Fruit fly (Drosophila melanogaster) whole organism, embryonic: ENCODE measurements around the gene Ifrd1.

Source experiments
- CG1024 ChIP-seq: fragments of 200-800 bp; sonication (Bioruptor generic); IDR thresholded peaks from 2 replicates; pipeline ENCODE4 v1.3.6; 2022; ENCODE audit warnings: missing biosample characterization, missing genetic modification characterization
- CG10431 ChIP-seq: fragments of 200-800 bp; sonication (Bioruptor generic); optimal IDR thresholded peaks from 3 replicates; lab custom pipeline; 2018; ENCODE audit warnings: missing biosample characterization, mild to moderate bottlenecking, missing genetic modification characterization
- CG10565 ChIP-seq: fragments of 200-800 bp; sonication (Bioruptor generic); optimal IDR thresholded peaks from 3 replicates; lab custom pipeline; 2016; ENCODE audit warnings: missing biosample characterization, mild to moderate bottlenecking, missing genetic modification characterization
- CG11456 ChIP-seq: fragments of 200-800 bp; sonication (Bioruptor generic); IDR thresholded peaks from 3 replicates; pipeline ENCODE4 v1.3.6; 2022; ENCODE audit warnings: missing biosample characterization, missing genetic modification characterization
- CG12744 ChIP-seq: fragments of 200-800 bp; sonication (Bioruptor generic); optimal IDR thresholded peaks from 2 replicates; lab custom pipeline; 2016; ENCODE audit warnings: missing biosample characterization, missing genetic modification characterization
- CG13424 ChIP-seq: fragments of 200-800 bp; sonication (Bioruptor generic); optimal IDR thresholded peaks from 2 replicates; lab custom pipeline; 2019; ENCODE audit warnings: missing biosample characterization, mild to moderate bottlenecking, missing genetic modification characterization, moderate library complexity
- CG13624 ChIP-seq: fragments of 200-800 bp; sonication (Bioruptor generic); optimal IDR thresholded peaks from 2 replicates; lab custom pipeline; 2016; ENCODE audit warnings: missing biosample characterization, missing genetic modification characterization
- CG15601 ChIP-seq: fragments of 200-800 bp; sonication (Bioruptor generic); optimal IDR thresholded peaks from 3 replicates; lab custom pipeline; 2019; ENCODE audit warnings: missing biosample characterization, mild to moderate bottlenecking, missing genetic modification characterization, moderate library complexity
- CG1647 ChIP-seq: fragments of 200-800 bp; sonication (Bioruptor generic); optimal IDR thresholded peaks from 3 replicates; lab custom pipeline; 2016; ENCODE audit warnings: missing biosample characterization, missing genetic modification characterization
- CG17612 ChIP-seq: fragments of 200-800 bp; sonication (Bioruptor generic); IDR thresholded peaks from 2 replicates; pipeline ENCODE4 v1.3.6; 2022; ENCODE audit warnings: missing biosample characterization, missing genetic modification characterization
- CG2129 ChIP-seq: fragments of 200-800 bp; sonication (Bioruptor generic); IDR thresholded peaks from 2 replicates; pipeline ENCODE4 v1.3.6; 2022; ENCODE audit warnings: missing biosample characterization, missing genetic modification characterization; ENCODE audit not compliant: partially characterized antibody
- CG2889 ChIP-seq: fragments of 200-800 bp; sonication (Bioruptor generic); IDR thresholded peaks from 3 replicates; pipeline ENCODE4 v1.3.6; 2022; ENCODE audit warnings: missing biosample characterization, missing genetic modification characterization
- CG30403 ChIP-seq: fragments of 200-800 bp; sonication (Bioruptor generic); optimal IDR thresholded peaks from 3 replicates; lab custom pipeline; 2016; ENCODE audit warnings: missing biosample characterization, missing genetic modification characterization
- CG33557 ChIP-seq: fragments of 200-800 bp; sonication (Bioruptor generic); optimal IDR thresholded peaks from 2 replicates; lab custom pipeline; 2019; ENCODE audit warnings: missing biosample characterization, mild to moderate bottlenecking, missing genetic modification characterization, moderate library complexity
- CG34422 ChIP-seq: fragments of 200-800 bp; sonication (Bioruptor generic); IDR thresholded peaks from 3 replicates; pipeline ENCODE4 v1.3.6; 2022; ENCODE audit warnings: missing biosample characterization, missing genetic modification characterization
- CG4404 ChIP-seq: fragments of 200-800 bp; sonication (Bioruptor generic); IDR thresholded peaks from 2 replicates; pipeline ENCODE4 v1.3.6; 2022; ENCODE audit warnings: missing biosample characterization, missing genetic modification characterization
- CG4617 ChIP-seq: fragments of 200-800 bp; sonication (Bioruptor generic); optimal IDR thresholded peaks from 3 replicates; lab custom pipeline; 2016; ENCODE audit warnings: missing biosample characterization, missing genetic modification characterization, borderline replicate concordance
- CG7372 ChIP-seq: fragments of 200-800 bp; sonication (Bioruptor generic); IDR thresholded peaks from 2 replicates; pipeline ENCODE4 v1.3.6; 2022; ENCODE audit warnings: missing biosample characterization, missing genetic modification characterization
- CG7556 ChIP-seq: fragments of 200-800 bp; sonication (Bioruptor generic); optimal IDR thresholded peaks from 2 replicates; lab custom pipeline; 2017; ENCODE audit warnings: missing biosample characterization, mild to moderate bottlenecking, missing genetic modification characterization
- CG7745 ChIP-seq: fragments of 200-800 bp; sonication (Bioruptor generic); optimal IDR thresholded peaks from 2 replicates; lab custom pipeline; 2018; ENCODE audit warnings: missing biosample characterization, mild to moderate bottlenecking, missing genetic modification characterization, moderate library complexity
- CG7963 ChIP-seq: fragments of 200-800 bp; sonication (Bioruptor generic); IDR thresholded peaks from 3 replicates; pipeline ENCODE4 v1.3.6; 2022; ENCODE audit warnings: missing biosample characterization, missing genetic modification characterization; ENCODE audit not compliant: partially characterized antibody
- Camta ChIP-seq: fragments of 200-800 bp; sonication (Bioruptor generic); optimal IDR thresholded peaks from 2 replicates; lab custom pipeline; 2016; ENCODE audit warnings: missing biosample characterization, missing genetic modification characterization
- Dref ChIP-seq: fragments of 200-800 bp; sonication (Bioruptor generic); IDR thresholded peaks from 2 replicates; pipeline ENCODE4 v1.3.6; 2022; ENCODE audit warnings: missing biosample characterization, missing genetic modification characterization
- Gsc ChIP-seq: fragments of 200-800 bp; sonication (Bioruptor generic); IDR thresholded peaks from 2 replicates; pipeline ENCODE4 v1.3.6; 2022; ENCODE audit warnings: missing biosample characterization, missing genetic modification characterization
- Hr3 ChIP-seq: fragments of 200-800 bp; sonication (Bioruptor generic); optimal IDR thresholded peaks from 3 replicates; lab custom pipeline; 2016; ENCODE audit warnings: missing biosample characterization, missing genetic modification characterization
- Mad ChIP-seq: fragments of 200-800 bp; sonication (Bioruptor generic); optimal IDR thresholded peaks from 2 replicates; lab custom pipeline; 2016; ENCODE audit warnings: missing biosample characterization, missing genetic modification characterization
- Mes4 ChIP-seq: fragments of 200-800 bp; sonication (Bioruptor generic); optimal IDR thresholded peaks from 2 replicates; lab custom pipeline; 2016; ENCODE audit warnings: missing biosample characterization, missing genetic modification characterization
- Ravus ChIP-seq: fragments of 200-800 bp; sonication (Bioruptor generic); IDR thresholded peaks from 2 replicates; pipeline ENCODE4 v1.3.6; 2022; ENCODE audit warnings: missing biosample characterization, missing genetic modification characterization
- Rx ChIP-seq: fragments of 200-800 bp; sonication (Bioruptor generic); IDR thresholded peaks from 2 replicates; pipeline ENCODE4 v1.3.6; 2022; ENCODE audit warnings: missing biosample characterization, missing genetic modification characterization
- Vsx1 ChIP-seq: fragments of 200-800 bp; sonication (Bioruptor generic); optimal IDR thresholded peaks from 2 replicates; lab custom pipeline; 2017; ENCODE audit warnings: missing biosample characterization, mild to moderate bottlenecking, missing genetic modification characterization, missing genetic modification reagents
- Xbp1 ChIP-seq: fragments of 200-800 bp; sonication (Bioruptor generic); optimal IDR thresholded peaks from 3 replicates; lab custom pipeline; 2016; ENCODE audit warnings: missing biosample characterization, mild to moderate bottlenecking, missing genetic modification characterization
- ara ChIP-seq: fragments of 200-800 bp; sonication (Bioruptor generic); IDR thresholded peaks from 2 replicates; pipeline ENCODE4 v1.3.6; 2022; ENCODE audit warnings: missing biosample characterization, missing genetic modification characterization
- bigmax ChIP-seq: fragments of 200-800 bp; sonication (Bioruptor generic); optimal IDR thresholded peaks from 2 replicates; lab custom pipeline; 2018; ENCODE audit warnings: missing biosample characterization, mild to moderate bottlenecking, missing genetic modification characterization
- br ChIP-seq: fragments of >200 bp; optimal IDR thresholded peaks from 2 replicates; lab custom pipeline; 2017
- btn ChIP-seq: fragments of 200-800 bp; sonication (Bioruptor generic); optimal IDR thresholded peaks from 2 replicates; lab custom pipeline; 2016; ENCODE audit warnings: missing biosample characterization, missing genetic modification characterization
- gsb ChIP-seq: fragments of 200-800 bp; sonication (Bioruptor generic); IDR thresholded peaks from 2 replicates; pipeline ENCODE4 v1.3.6; 2022; ENCODE audit warnings: missing biosample characterization, missing genetic modification characterization
- ind ChIP-seq: fragments of 200-800 bp; sonication (Bioruptor generic); optimal IDR thresholded peaks from 3 replicates; lab custom pipeline; 2016; ENCODE audit warnings: missing biosample characterization, missing genetic modification characterization
- knrl ChIP-seq: fragments of 200-800 bp; sonication (Bioruptor generic); IDR thresholded peaks from 3 replicates; pipeline ENCODE4 v1.3.6; 2022; ENCODE audit warnings: missing biosample characterization, missing genetic modification characterization; ENCODE audit not compliant: partially characterized antibody
- lola ChIP-seq, 3 experiments: fragments of >200 bp in 2 of 3; fragments of 200-800 bp in 1 of 3; sonication (Bioruptor generic) in 1 of 3; optimal IDR thresholded peaks; 2 replicates each; lab custom pipeline; 2017 to 2019; ENCODE audit warnings: missing biosample characterization in 3 of 3, missing genetic modification characterization in 3 of 3, mild to moderate bottlenecking in 1 of 3, moderate library complexity in 1 of 3
- maf-S ChIP-seq: fragments of 200-800 bp; sonication (Bioruptor generic); optimal IDR thresholded peaks from 2 replicates; lab custom pipeline; 2016; ENCODE audit warnings: missing biosample characterization, missing genetic modification characterization
- otp ChIP-seq: fragments of 200-800 bp; sonication (Bioruptor generic); IDR thresholded peaks from 3 replicates; pipeline ENCODE4, ENCODE4 v1.3.6; 2022; ENCODE audit warnings: missing biosample characterization, missing genetic modification characterization
- pb ChIP-seq: fragments of 200-800 bp; sonication (Bioruptor generic); optimal IDR thresholded peaks from 3 replicates; lab custom pipeline; 2016; ENCODE audit warnings: missing biosample characterization, missing genetic modification characterization
- shn ChIP-seq: fragments of 200-800 bp; sonication (Bioruptor generic); optimal IDR thresholded peaks from 3 replicates; lab custom pipeline; 2016; ENCODE audit warnings: missing biosample characterization, missing genetic modification characterization
- sna ChIP-seq: fragments of 200-800 bp; sonication (Bioruptor generic); IDR thresholded peaks from 2 replicates; pipeline ENCODE4 v1.3.6; 2022; ENCODE audit warnings: missing biosample characterization, missing genetic modification characterization; ENCODE audit not compliant: partially characterized antibody
- stwl ChIP-seq: fragments of 200-800 bp; sonication (Bioruptor generic); optimal IDR thresholded peaks from 3 replicates; lab custom pipeline; 2018; ENCODE audit warnings: missing biosample characterization, mild to moderate bottlenecking, missing genetic modification characterization, moderate library complexity
- tll ChIP-seq, 2 experiments: fragments of 200-800 bp in 1 of 2; fragments of >200 bp in 1 of 2; sonication (Bioruptor generic) in 1 of 2; optimal IDR thresholded peaks; 2 replicates each; lab custom pipeline; 2017 to 2019; ENCODE audit warnings: missing biosample characterization in 2 of 2, missing genetic modification characterization in 2 of 2, mild to moderate bottlenecking in 1 of 2, moderate library complexity in 1 of 2
- tna ChIP-seq: fragments of 200-800 bp; sonication (Bioruptor generic); IDR thresholded peaks from 2 replicates; pipeline ENCODE4 v1.3.6; 2022; ENCODE audit warnings: missing biosample characterization, missing genetic modification characterization; ENCODE audit not compliant: partially characterized antibody
- unpg ChIP-seq: fragments of 200-800 bp; sonication (Bioruptor generic); optimal IDR thresholded peaks from 3 replicates; lab custom pipeline; 2018; ENCODE audit warnings: missing biosample characterization, mild to moderate bottlenecking, missing genetic modification characterization, moderate library complexity
- vvl ChIP-seq: fragments of 200-800 bp; sonication (Bioruptor generic); IDR thresholded peaks from 2 replicates; pipeline ENCODE4 v1.3.6; 2022; ENCODE audit warnings: missing biosample characterization, missing genetic modification characterization
- zen2 ChIP-seq: fragments of 200-800 bp; sonication (Bioruptor generic); IDR thresholded peaks from 3 replicates; pipeline ENCODE4 v1.3.6; 2022; ENCODE audit warnings: missing biosample characterization, missing genetic modification characterization; ENCODE audit not compliant: partially characterized antibody

Ifrd1 gene

dm6 chr2L:2874542-2875194 is 379 bp upstream of the Ifrd1 start, which contains the start of gene CG8814 (continued):
- TF ChIP-seq CG11456 (GFP tag; lab: Robert Waterston, UW) (peak; percentile 68; the same call in 2 of the 3 replicates), CG34422 (GFP tag; lab: Robert Waterston, UW) (peak; percentile 10), knrl (peak; percentile 89), CG4617 (GFP tag; lab: Kevin White, UChicago) (no peak), CG4404 (peak; percentile 80), CG1647 (GFP tag; lab: Kevin White, UChicago) (peak; percentile 48), Xbp1 (peak; percentile 75), CG2129 (GFP tag; lab: Robert Waterston, UW) (peak; percentile 68), CG15601 (peak; percentile 68), CG7963 (GFP tag; lab: Robert Waterston, UW) (no peak; the same call in 2 of the 3 replicates), CG13624 (GFP tag; lab: Kevin White, UChicago) (no peak), zen2 (GFP tag; lab: Robert Waterston, UW) (no peak), unpg (peak; percentile 13), CG30403 (GFP tag; lab: Kevin White, UChicago) (peak; percentile 86), sna (GFP tag; lab: Robert Waterston, UW) (no peak), CG7556 (GFP tag; lab: Kevin White, UChicago) (peak; percentile 67), bigmax (GFP tag; lab: Kevin White, UChicago) (no peak), Gsc (GFP tag; lab: Robert Waterston, UW) (no peak), CG17612 (GFP tag; lab: Robert Waterston, UW) (no peak), otp (GFP tag; lab: Robert Waterston, UW) (no peak), shn (GFP tag; lab: Kevin White, UChicago) (no peak), br (no peak), tll (GFP tag; optimal IDR thresholded peaks at IDR 0.05; lab: Kevin White, UChicago) (peak; percentile 96 to 98), CG33557 (GFP tag; lab: Kevin White, UChicago) (peak; percentile 40), vvl (peak; percentile 43; the same call in 1 of the 2 replicates), CG13424 (peak; percentile 76), btn (no peak), gsb (no peak), Mad (GFP tag; lab: Kevin White, UChicago) (peak; percentile 39), stwl (tag; lab: Kevin White, UChicago) (peak; percentile 30), Mes4 (GFP tag; lab: Kevin White, UChicago) (no peak), CG7745 (tag; lab: Kevin White, UChicago) (no peak), ara (GFP tag; lab: Robert Waterston, UW) (no peak), Dref (peak; percentile 76), ind (GFP tag; lab: Kevin White, UChicago) (peak; percentile 71), CG1024 (GFP tag; lab: Robert Waterston, UW) (no peak), Vsx1 (GFP tag; lab: Kevin White, UChicago) (no peak), CG7372 (GFP tag; lab: Robert Waterston, UW) (no peak; the same call in 1 of the 2 replicates), CG2889 (GFP tag; lab: Robert Waterston, UW) (no peak), Ravus (GFP tag; lab: Robert Waterston, UW) (no peak), CG10565 (no peak), CG12744 (peak; percentile 17), CG10431 (no peak), lola (GFP tag; optimal IDR thresholded peaks at IDR 0.05; lab: Kevin White, UChicago) (peak in 1 of 3 experiments; percentile 74), Camta (GFP tag; lab: Kevin White, UChicago) (peak; percentile 42), pb (no peak), Rx (0 out of 2 replicates have a peak, but pooled peaks have one; percentile 43), tna (GFP tag; lab: Robert Waterston, UW) (peak; percentile 42), Hr3 (GFP tag; lab: Kevin White, UChicago) (peak; percentile 74), maf-S (peak; percentile 42)
